Fruit fly (Drosophila melanogaster) whole organism, embryonic: Measurements from ENCODE around the gene CG9467.

ENCODE experiments used
- Ada2b ChIP-seq: fragments of 200-800 bp; sonication (Bioruptor generic); IDR thresholded peaks from 2 replicates; pipeline ENCODE4 v1.3.6; 2022; ENCODE audit warnings: missing biosample characterization, missing genetic modification characterization
- Adf1 ChIP-seq: fragments of 200-800 bp; sonication (Bioruptor generic); IDR thresholded peaks from 2 replicates; pipeline ENCODE4 v1.3.6; 2022; ENCODE audit warnings: missing biosample characterization, missing genetic modification characterization
- Atf3 ChIP-seq: fragments of 200-800 bp; sonication (Bioruptor generic); optimal IDR thresholded peaks from 3 replicates; lab custom pipeline; 2016; ENCODE audit warnings: missing biosample characterization, missing genetic modification characterization
- CG10321 ChIP-seq: fragments of 200-800 bp; sonication (Bioruptor generic); IDR thresholded peaks from 2 replicates; pipeline ENCODE4 v1.3.6; 2022; ENCODE audit warnings: missing biosample characterization, missing genetic modification characterization
- CG10959 ChIP-seq: fragments of 200-800 bp; sonication (Bioruptor generic); IDR thresholded peaks from 2 replicates; pipeline ENCODE4 v1.3.6; 2022; ENCODE audit warnings: missing biosample characterization, missing genetic modification characterization
- CG11695 ChIP-seq: fragments of 200-800 bp; sonication (Bioruptor generic); IDR thresholded peaks from 3 replicates; pipeline ENCODE4 v1.3.6; 2022; ENCODE audit warnings: missing biosample characterization, missing genetic modification characterization
- CG12391 ChIP-seq: fragments of 200-800 bp; sonication (Bioruptor generic); optimal IDR thresholded peaks from 3 replicates; lab custom pipeline; 2018; ENCODE audit warnings: missing biosample characterization, mild to moderate bottlenecking, missing genetic modification characterization, moderate library complexity
- CG12659 ChIP-seq: fragments of 200-800 bp; sonication (Bioruptor generic); optimal IDR thresholded peaks from 3 replicates; lab custom pipeline; 2017; ENCODE audit warnings: mild to moderate bottlenecking, missing biosample characterization, missing genetic modification reagents, missing genetic modification characterization
- CG13424 ChIP-seq: fragments of 200-800 bp; sonication (Bioruptor generic); optimal IDR thresholded peaks from 2 replicates; lab custom pipeline; 2019; ENCODE audit warnings: missing biosample characterization, mild to moderate bottlenecking, missing genetic modification characterization, moderate library complexity
- CG1647 ChIP-seq: fragments of 200-800 bp; sonication (Bioruptor generic); optimal IDR thresholded peaks from 3 replicates; lab custom pipeline; 2016; ENCODE audit warnings: missing biosample characterization, missing genetic modification characterization
- CG17186 ChIP-seq: fragments of 200-800 bp; sonication (Bioruptor generic); optimal IDR thresholded peaks from 3 replicates; lab custom pipeline; 2017; ENCODE audit warnings: missing biosample characterization, missing genetic modification reagents, missing genetic modification characterization
- CG18262 ChIP-seq: fragments of 200-800 bp; optimal IDR thresholded peaks from 3 replicates; lab custom pipeline; 2019; ENCODE audit warnings: missing biosample characterization, mild to moderate bottlenecking, missing genetic modification characterization, moderate library complexity
- CG2116 ChIP-seq: fragments of 200-800 bp; sonication (Bioruptor generic); optimal IDR thresholded peaks from 3 replicates; lab custom pipeline; 2018; ENCODE audit warnings: missing biosample characterization, mild to moderate bottlenecking, missing genetic modification characterization
- CG2889 ChIP-seq: fragments of 200-800 bp; sonication (Bioruptor generic); IDR thresholded peaks from 3 replicates; pipeline ENCODE4 v1.3.6; 2022; ENCODE audit warnings: missing biosample characterization, missing genetic modification characterization
- CG30403 ChIP-seq: fragments of 200-800 bp; sonication (Bioruptor generic); optimal IDR thresholded peaks from 3 replicates; lab custom pipeline; 2016; ENCODE audit warnings: missing biosample characterization, missing genetic modification characterization
- CG32532 ChIP-seq: fragments of 200-800 bp; sonication (Bioruptor generic); IDR thresholded peaks from 2 replicates; pipeline ENCODE4 v1.3.6; 2022; ENCODE audit warnings: missing biosample characterization, missing genetic modification characterization
- CG34376 ChIP-seq: fragments of 200-800 bp; sonication (Bioruptor generic); optimal IDR thresholded peaks from 2 replicates; lab custom pipeline; 2018; ENCODE audit warnings: missing biosample characterization, mild to moderate bottlenecking, missing genetic modification characterization
- CG3847 ChIP-seq: fragments of 200-800 bp; sonication (Bioruptor generic); IDR thresholded peaks from 2 replicates; pipeline ENCODE4 v1.3.6; 2022; ENCODE audit warnings: missing biosample characterization, missing genetic modification characterization
- CG4617 ChIP-seq: fragments of 200-800 bp; sonication (Bioruptor generic); optimal IDR thresholded peaks from 3 replicates; lab custom pipeline; 2016; ENCODE audit warnings: missing biosample characterization, missing genetic modification characterization, borderline replicate concordance
- CG7786 ChIP-seq: fragments of 200-800 bp; sonication (Bioruptor generic); optimal IDR thresholded peaks from 2 replicates; lab custom pipeline; 2016; ENCODE audit warnings: missing biosample characterization, missing genetic modification characterization
- CG8290 ChIP-seq, 3 experiments: fragments of 200-800 bp; sonication (Bioruptor generic); optimal IDR thresholded peaks; 2 replicates each; lab custom pipeline; 2016 to 2019; ENCODE audit warnings: missing biosample characterization in 3 of 3, missing genetic modification characterization in 3 of 3, mild to moderate bottlenecking in 2 of 3, moderate library complexity in 1 of 3
- CG8924 ChIP-seq: fragments of 200-800 bp; optimal IDR thresholded peaks from 3 replicates; lab custom pipeline; 2019; ENCODE audit warnings: missing biosample characterization, mild to moderate bottlenecking, missing genetic modification characterization, moderate library complexity
- CG9817 ChIP-seq: fragments of 200-800 bp; sonication (Bioruptor generic); optimal IDR thresholded peaks from 2 replicates; lab custom pipeline; 2018; ENCODE audit warnings: missing biosample characterization, mild to moderate bottlenecking, missing genetic modification characterization, moderate library complexity
- CG9932 ChIP-seq: fragments of 200-800 bp; sonication (Bioruptor generic); IDR thresholded peaks from 2 replicates; pipeline ENCODE4 v1.3.6; 2022; ENCODE audit warnings: missing biosample characterization, missing genetic modification characterization
- Dek ChIP-seq: fragments of 200-800 bp; sonication (Bioruptor generic); optimal IDR thresholded peaks from 3 replicates; lab custom pipeline; 2019; ENCODE audit warnings: missing biosample characterization, mild to moderate bottlenecking, missing genetic modification characterization, moderate library complexity
- HmgZ ChIP-seq: fragments of 200-800 bp; sonication (Bioruptor generic); optimal IDR thresholded peaks from 2 replicates; lab custom pipeline; 2018; ENCODE audit warnings: missing biosample characterization, mild to moderate bottlenecking, missing genetic modification characterization
- MBD-R2 ChIP-seq: fragments of 200-800 bp; sonication (Bioruptor generic); IDR thresholded peaks from 2 replicates; pipeline ENCODE4 v1.3.6; 2022; ENCODE audit warnings: missing biosample characterization, missing genetic modification characterization
- NFAT ChIP-seq: fragments of 200-800 bp; sonication (Bioruptor generic); IDR thresholded peaks from 2 replicates; pipeline ENCODE4 v1.3.6; 2022; ENCODE audit warnings: missing biosample characterization, missing genetic modification characterization
- Opbp ChIP-seq: fragments of 200-800 bp; sonication (Bioruptor generic); IDR thresholded peaks from 3 replicates; pipeline ENCODE4 v1.3.6; 2022; ENCODE audit warnings: missing biosample characterization, missing genetic modification characterization; ENCODE audit not compliant: partially characterized antibody
- PHDP ChIP-seq: fragments of 200-800 bp; sonication (Bioruptor generic); optimal IDR thresholded peaks from 3 replicates; lab custom pipeline; 2018; ENCODE audit warnings: missing biosample characterization, mild to moderate bottlenecking, missing genetic modification characterization, moderate library complexity
- Pdp1 ChIP-seq, 2 experiments: fragments of 200-800 bp; sonication (Bioruptor generic); optimal IDR thresholded peaks; 3 replicates each; lab custom pipeline; 2016; ENCODE audit warnings: missing biosample characterization in 2 of 2, missing genetic modification characterization in 2 of 2, mild to moderate bottlenecking in 1 of 2, moderate library complexity in 1 of 2
- Rfx ChIP-seq: fragments of 200-800 bp; sonication (Bioruptor generic); IDR thresholded peaks from 2 replicates; pipeline ENCODE4 v1.3.6; 2022; ENCODE audit warnings: missing biosample characterization, missing genetic modification characterization
- Sin3A ChIP-seq: fragments of >200 bp; optimal IDR thresholded peaks from 2 replicates; lab custom pipeline; 2018
- Sry-β ChIP-seq: fragments of 200-800 bp; sonication (Bioruptor generic); optimal IDR thresholded peaks from 2 replicates; lab custom pipeline; 2018; ENCODE audit warnings: missing biosample characterization, mild to moderate bottlenecking, missing genetic modification characterization, moderate library complexity
- Sry-δ ChIP-seq: fragments of 200-800 bp; sonication (Bioruptor generic); optimal IDR thresholded peaks from 2 replicates; lab custom pipeline; 2016; ENCODE audit warnings: missing biosample characterization, missing genetic modification characterization
- bab2 ChIP-seq: fragments of 200-800 bp; sonication (Bioruptor generic); optimal IDR thresholded peaks from 2 replicates; lab custom pipeline; 2016; ENCODE audit warnings: missing biosample characterization, missing genetic modification characterization
- bowl ChIP-seq: fragments of 200-800 bp; sonication (Bioruptor generic); IDR thresholded peaks from 2 replicates; pipeline ENCODE4 v1.3.6; 2022; ENCODE audit warnings: missing biosample characterization, missing genetic modification characterization
- ci ChIP-seq: fragments of 200-800 bp; sonication (Bioruptor generic); IDR thresholded peaks from 3 replicates; pipeline ENCODE4 v1.3.6; 2022; ENCODE audit warnings: missing biosample characterization, missing genetic modification characterization
- corto ChIP-seq: fragments of 200-800 bp; sonication (Bioruptor generic); optimal IDR thresholded peaks from 2 replicates; lab custom pipeline; 2016; ENCODE audit warnings: missing biosample characterization, mild to moderate bottlenecking, missing genetic modification characterization, moderate library complexity
- gfzf ChIP-seq: fragments of 200-800 bp; sonication (Bioruptor generic); optimal IDR thresholded peaks from 2 replicates; lab custom pipeline; 2016; ENCODE audit warnings: missing biosample characterization, mild to moderate bottlenecking, missing genetic modification characterization, moderate library complexity
- grau ChIP-seq: fragments of 200-800 bp; optimal IDR thresholded peaks from 3 replicates; lab custom pipeline; 2019; ENCODE audit warnings: missing biosample characterization, mild to moderate bottlenecking, missing genetic modification characterization, moderate library complexity
- lilli ChIP-seq: fragments of 200-800 bp; sonication (Bioruptor generic); optimal IDR thresholded peaks from 3 replicates; lab custom pipeline; 2016; ENCODE audit warnings: missing biosample characterization, missing genetic modification characterization
- pan ChIP-seq, 4 experiments: fragments of >200 bp in 3 of 4; fragments of 200-800 bp in 1 of 4; sonication (Bioruptor generic) in 1 of 4; optimal IDR thresholded peaks in 3 of 4; IDR thresholded peaks in 1 of 4; 2 replicates each; pipeline versions ENCODE4 v1.3.6 to Lab custom; 2017 to 2022; ENCODE audit warnings: missing biosample characterization in 2 of 4, missing genetic modification characterization in 2 of 4, mixed read lengths in 1 of 4
- prd ChIP-seq, 3 experiments: fragments of >200 bp in 2 of 3; fragments of 200-800 bp in 1 of 3; sonication (Bioruptor generic) in 1 of 3; optimal IDR thresholded peaks in 2 of 3; IDR thresholded peaks in 1 of 3; 2 replicates in 2 of 3; 3 replicates in 1 of 3; pipeline versions ENCODE4 v1.3.6 to Lab custom; 2017 to 2022; ENCODE audit warnings: missing biosample characterization in 1 of 3, missing genetic modification characterization in 1 of 3
- row ChIP-seq: fragments of 200-800 bp; sonication (Bioruptor generic); IDR thresholded peaks from 3 replicates; pipeline ENCODE4 v1.3.6; 2022; ENCODE audit warnings: missing biosample characterization, missing genetic modification characterization
- salm ChIP-seq: fragments of 200-800 bp; sonication (Bioruptor generic); optimal IDR thresholded peaks from 2 replicates; lab custom pipeline; 2018; ENCODE audit warnings: missing biosample characterization, mild to moderate bottlenecking, missing genetic modification characterization
- stwl ChIP-seq: fragments of 200-800 bp; sonication (Bioruptor generic); optimal IDR thresholded peaks from 3 replicates; lab custom pipeline; 2018; ENCODE audit warnings: missing biosample characterization, mild to moderate bottlenecking, missing genetic modification characterization, moderate library complexity
- tio ChIP-seq: fragments of 200-800 bp; sonication (Bioruptor generic); optimal IDR thresholded peaks from 2 replicates; lab custom pipeline; 2017; ENCODE audit warnings: missing biosample characterization, missing genetic modification characterization, inconsistent platforms
- vvl ChIP-seq: fragments of 200-800 bp; sonication (Bioruptor generic); IDR thresholded peaks from 2 replicates; pipeline ENCODE4 v1.3.6; 2022; ENCODE audit warnings: missing biosample characterization, missing genetic modification characterization

CG9467 gene

DNA sequence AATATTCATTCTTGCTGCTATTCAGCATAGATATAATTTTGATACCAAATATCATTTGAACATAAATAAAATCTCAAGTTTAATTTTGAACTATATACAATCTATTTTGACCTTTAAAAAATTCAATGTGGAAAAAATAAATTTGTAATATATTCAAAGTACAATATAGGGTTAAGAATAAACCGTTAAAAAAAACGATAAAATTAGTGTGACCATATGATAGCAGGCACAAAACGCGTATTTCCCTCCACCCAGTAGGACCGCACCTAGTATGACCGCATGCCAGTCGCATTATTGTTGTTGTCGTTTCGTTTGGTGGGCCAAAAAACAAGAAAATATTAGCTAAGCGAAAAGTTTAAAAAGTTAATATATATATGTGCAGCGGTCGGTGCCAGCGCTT lies 7.8 kb downstream of the CG9467 start, which contains the start of gene CG8516 (continued):
- TF ChIP-seq corto (GFP tag; lab: Kevin White, UChicago): no peak
- TF ChIP-seq Opbp (GFP tag; lab: Robert Waterston, UW): no peak
- peak; percentile 30 for TF ChIP-seq Dek (tag; lab: Kevin White, UChicago)
- peak; percentile 64 for TF ChIP-seq row (GFP tag; lab: Robert Waterston, UW)
- TF ChIP-seq CG10321 (GFP tag; lab: Robert Waterston, UW): no peak
- TF ChIP-seq CG8290 (GFP tag; optimal IDR thresholded peaks at IDR 0.05; lab: Kevin White, UChicago): no peak
- TF ChIP-seq CG8290 (tag; optimal IDR thresholded peaks at IDR 0.05; lab: Kevin White, UChicago): no peak
- TF ChIP-seq CG3847 (GFP tag; lab: Robert Waterston, UW): peak; percentile 37; the same call in 1 of the 2 replicates
- no peak for TF ChIP-seq pan (optimal IDR thresholded peaks at IDR 0.05; lab: Kevin White, UChicago)
- no peak for TF ChIP-seq pan (GFP tag; optimal IDR thresholded peaks at IDR 0.05 in 1 of 2, IDR thresholded peaks at IDR 0.05 in 1 of 2)
- no peak for TF ChIP-seq tio
- TF ChIP-seq Ada2b (GFP tag; lab: Robert Waterston, UW): 0 out of 2 replicates have a peak, but pooled peaks have one; percentile 7
- TF ChIP-seq Atf3: peak; percentile 13
- TF ChIP-seq CG9932 (GFP tag; lab: Robert Waterston, UW): peak; percentile 37; the same call in 1 of the 2 replicates
- 0 out of 2 replicates have a peak, but pooled peaks have one; percentile 10 for TF ChIP-seq Adf1 (GFP tag; lab: Robert Waterston, UW)
- TF ChIP-seq prd (optimal IDR thresholded peaks at IDR 0.05; lab: Kevin White, UChicago): no peak
- TF ChIP-seq prd (GFP tag; IDR thresholded peaks at IDR 0.05; lab: Robert Waterston, UW): no peak
- no peak for TF ChIP-seq NFAT (GFP tag; lab: Robert Waterston, UW)
- TF ChIP-seq CG18262 (tag; lab: Kevin White, UChicago): peak; percentile 5
- TF ChIP-seq CG8924 (tag; lab: Kevin White, UChicago): peak; percentile 23
- peak; percentile 33 for TF ChIP-seq CG12391 (tag; lab: Kevin White, UChicago)
- TF ChIP-seq gfzf (GFP tag; lab: Kevin White, UChicago): peak; percentile 93
- TF ChIP-seq CG32532 (GFP tag; lab: Robert Waterston, UW): peak; percentile 34; the same call in 1 of the 2 replicates
- TF ChIP-seq CG4617: peak; percentile 91
- peak; percentile 80 for TF ChIP-seq Sry-β (GFP tag; lab: Kevin White, UChicago)
- no peak for TF ChIP-seq CG9817 (tag; lab: Kevin White, UChicago)
- peak; percentile 30 for TF ChIP-seq Sry-δ (GFP tag; lab: Kevin White, UChicago)
- TF ChIP-seq grau (tag; lab: Kevin White, UChicago): peak; percentile 18
- peak; percentile 13 for TF ChIP-seq CG30403 (GFP tag; lab: Kevin White, UChicago)
- TF ChIP-seq PHDP (tag; lab: Kevin White, UChicago): peak; percentile 6
- no peak for TF ChIP-seq CG2889 (GFP tag; lab: Robert Waterston, UW)
- peak; percentile 19 for TF ChIP-seq lilli (GFP tag; lab: Kevin White, UChicago)
- peak in 1 of 2 experiments; percentile 53 for TF ChIP-seq Pdp1 (GFP tag; optimal IDR thresholded peaks at IDR 0.05; lab: Kevin White, UChicago)
- TF ChIP-seq CG10959 (GFP tag; lab: Robert Waterston, UW): no peak
- TF ChIP-seq CG13424: no peak
- peak; percentile 17 for TF ChIP-seq CG17186
- TF ChIP-seq bab2 (GFP tag; lab: Kevin White, UChicago): no peak
- TF ChIP-seq CG12659 (GFP tag; lab: Kevin White, UChicago): peak; percentile 57
- TF ChIP-seq ci (GFP tag; lab: Robert Waterston, UW): no peak
- no peak for TF ChIP-seq salm (tag; lab: Kevin White, UChicago)
- TF ChIP-seq HmgZ (tag; lab: Kevin White, UChicago): peak; percentile 67
- TF ChIP-seq CG7786: no peak
- TF ChIP-seq vvl (GFP tag; lab: Robert Waterston, UW): peak; percentile 32; the same call in 1 of the 2 replicates
- peak; percentile 33; the same call in 1 of the 2 replicates for TF ChIP-seq Rfx (GFP tag; lab: Robert Waterston, UW)
- TF ChIP-seq CG2116 (GFP tag; lab: Kevin White, UChicago): peak; percentile 31
- TF ChIP-seq CG34376 (GFP tag; lab: Kevin White, UChicago): peak; percentile 12
- peak; percentile 21 for TF ChIP-seq Sin3A
- no peak for TF ChIP-seq CG1647 (GFP tag; lab: Kevin White, UChicago)
- peak; percentile 81 for TF ChIP-seq stwl
- TF ChIP-seq bowl (GFP tag; lab: Robert Waterston, UW): 0 out of 2 replicates have a peak, but pooled peaks have one; percentile 39
- 0 out of 3 replicates have a peak, but pooled peaks have one; percentile 16 for TF ChIP-seq CG11695 (GFP tag; lab: Robert Waterston, UW)
- TF ChIP-seq MBD-R2 (GFP tag; lab: Robert Waterston, UW): peak; percentile 81
